Worm (Caenorhabditis elegans) whole organism, young adult: ENCODE data around the gene sra-28.

Source experiments
- C06A6.2 ChIP-seq: fragments of 200-800 bp; sonication (Bioruptor generic); conservative IDR thresholded peaks from 2 replicates; pipeline ENCODE4 v1.3.6; 2022; ENCODE audit warnings: missing genetic modification characterization, missing compliant biosample characterization
- F10E7.11 ChIP-seq: sonication (generic microtip); optimal IDR thresholded peaks from 2 replicates; lab custom pipeline; 2017; ENCODE audit warnings: mild to moderate bottlenecking, missing genetic modification characterization, moderate library complexity, missing compliant biosample characterization
- F57C9.4 ChIP-seq: sonication (generic microtip); optimal IDR thresholded peaks from 2 replicates; lab custom pipeline; 2017; ENCODE audit warnings: mild to moderate bottlenecking, missing genetic modification characterization, missing compliant biosample characterization
- dpl-1 ChIP-seq: fragments of 150-350 bp; optimal IDR thresholded peaks from 2 replicates; lab custom pipeline; 2014; ENCODE audit warnings: missing biosample characterization, missing genetic modification reagents, missing genetic modification characterization
- ets-4 ChIP-seq: fragments of 200-800 bp; sonication (Bioruptor generic); optimal IDR thresholded peaks from 2 replicates; lab custom pipeline; 2018; ENCODE audit warnings: mild to moderate bottlenecking, missing genetic modification characterization, missing compliant biosample characterization
- him-1 ChIP-seq: sonication (generic microtip); optimal IDR thresholded peaks from 2 replicates; lab custom pipeline; 2016; ENCODE audit warnings: missing genotype, missing genetic modification reagents, missing genetic modification characterization, missing compliant biosample characterization
- lin-26 ChIP-seq: fragments of 200-800 bp; sonication (Bioruptor generic); IDR thresholded peaks from 2 replicates; pipeline ENCODE4 v1.3.6; 2022; ENCODE audit warnings: missing genetic modification reagents, missing genetic modification characterization, missing compliant biosample characterization

ce11 chrII:6581236-6581635, 7.7 kb upstream of the sra-28 start, which contains the start of gene C56C10.6:
- TF ChIP-seq F57C9.4: no peak
- no peak for TF ChIP-seq lin-26
- no peak for TF ChIP-seq F10E7.11
- TF ChIP-seq C06A6.2 (GFP tag; lab: Robert Waterston, UW): no peak
- no peak for TF ChIP-seq him-1 (tag; lab: Kevin White, UChicago)
- TF ChIP-seq ets-4 (GFP tag; lab: Kevin White, UChicago): no peak
- no peak for TF ChIP-seq dpl-1 (GFP tag; lab: Kevin White, UChicago)
